Fruit fly (Drosophila melanogaster) whole organism, embryonic: ENCODE results near the gene Pink1.

Experiments
- B-H2 ChIP-seq: fragments of 200-800 bp; sonication (Bioruptor generic); optimal IDR thresholded peaks from 2 replicates; lab custom pipeline; 2018; ENCODE audit warnings: missing biosample characterization, mild to moderate bottlenecking, missing genetic modification characterization
- Bdp1 ChIP-seq: fragments of 200-800 bp; sonication (Bioruptor generic); optimal IDR thresholded peaks from 3 replicates; lab custom pipeline; 2016; ENCODE audit warnings: missing biosample characterization, missing genetic modification characterization
- CG10267 ChIP-seq: fragments of 200-800 bp; sonication (Bioruptor generic); optimal IDR thresholded peaks from 2 replicates; lab custom pipeline; 2018; ENCODE audit warnings: missing biosample characterization, mild to moderate bottlenecking, missing genetic modification characterization, moderate library complexity
- CG10321 ChIP-seq: fragments of 200-800 bp; sonication (Bioruptor generic); IDR thresholded peaks from 2 replicates; pipeline ENCODE4 v1.3.6; 2022; ENCODE audit warnings: missing biosample characterization, missing genetic modification characterization
- CG10462 ChIP-seq: fragments of 200-800 bp; sonication (Bioruptor generic); optimal IDR thresholded peaks from 2 replicates; lab custom pipeline; 2016; ENCODE audit warnings: missing biosample characterization, missing genetic modification characterization
- CG11695 ChIP-seq: fragments of 200-800 bp; sonication (Bioruptor generic); IDR thresholded peaks from 3 replicates; pipeline ENCODE4 v1.3.6; 2022; ENCODE audit warnings: missing biosample characterization, missing genetic modification characterization
- CG13287 ChIP-seq: fragments of 200-800 bp; sonication (Bioruptor generic); IDR thresholded peaks from 2 replicates; pipeline ENCODE4 v1.3.6; 2022; ENCODE audit warnings: missing biosample characterization, missing genetic modification characterization; ENCODE audit not compliant: partially characterized antibody
- CG15269 ChIP-seq: fragments of 200-800 bp; sonication (Bioruptor generic); optimal IDR thresholded peaks from 2 replicates; lab custom pipeline; 2018; ENCODE audit warnings: missing biosample characterization, mild to moderate bottlenecking, missing genetic modification characterization, moderate library complexity
- CG15514 ChIP-seq: fragments of 200-800 bp; sonication (Bioruptor generic); optimal IDR thresholded peaks from 3 replicates; lab custom pipeline; 2017; ENCODE audit warnings: missing biosample characterization, missing genetic modification characterization, mild to moderate bottlenecking, moderate library complexity, missing genetic modification reagents
- CG16815 ChIP-seq: fragments of 200-800 bp; sonication (Bioruptor generic); optimal IDR thresholded peaks from 3 replicates; lab custom pipeline; 2017; ENCODE audit warnings: missing biosample characterization, mild to moderate bottlenecking, missing genetic modification characterization
- CG16863 ChIP-seq: fragments of 200-800 bp; sonication (Bioruptor generic); optimal IDR thresholded peaks from 3 replicates; lab custom pipeline; 2016; ENCODE audit warnings: missing biosample characterization, missing genetic modification characterization
- CG17612 ChIP-seq: fragments of 200-800 bp; sonication (Bioruptor generic); IDR thresholded peaks from 2 replicates; pipeline ENCODE4 v1.3.6; 2022; ENCODE audit warnings: missing biosample characterization, missing genetic modification characterization
- CG1832 ChIP-seq: fragments of 200-800 bp; sonication (Bioruptor generic); optimal IDR thresholded peaks from 2 replicates; lab custom pipeline; 2017; ENCODE audit warnings: missing biosample characterization, mild to moderate bottlenecking, missing genetic modification characterization, inconsistent platforms
- CG2875 ChIP-seq: fragments of 200-800 bp; sonication (Bioruptor generic); optimal IDR thresholded peaks from 2 replicates; lab custom pipeline; 2017; ENCODE audit warnings: missing biosample characterization, mild to moderate bottlenecking, missing genetic modification characterization, missing genetic modification reagents
- CG30431 ChIP-seq: fragments of 200-800 bp; sonication (Bioruptor generic); optimal IDR thresholded peaks from 2 replicates; lab custom pipeline; 2017; ENCODE audit warnings: missing biosample characterization, missing genetic modification characterization
- CG3281 ChIP-seq: fragments of 200-800 bp; sonication (Bioruptor generic); optimal IDR thresholded peaks from 3 replicates; lab custom pipeline; 2017; ENCODE audit warnings: missing biosample characterization, mild to moderate bottlenecking, missing genetic modification characterization
- CG3995 ChIP-seq: fragments of 200-800 bp; sonication (Bioruptor generic); optimal IDR thresholded peaks from 3 replicates; lab custom pipeline; 2016; ENCODE audit warnings: missing biosample characterization, missing genetic modification characterization
- CG6765 ChIP-seq: fragments of 200-800 bp; sonication (Bioruptor generic); optimal IDR thresholded peaks from 3 replicates; lab custom pipeline; 2017; ENCODE audit warnings: missing biosample characterization, mild to moderate bottlenecking, missing genetic modification characterization
- CG7271 ChIP-seq: fragments of 200-800 bp; sonication (Bioruptor generic); optimal IDR thresholded peaks from 2 replicates; lab custom pipeline; 2018; ENCODE audit warnings: missing biosample characterization, mild to moderate bottlenecking, missing genetic modification characterization, moderate library complexity
- CG9609 ChIP-seq: fragments of 200-800 bp; sonication (Bioruptor generic); optimal IDR thresholded peaks from 3 replicates; lab custom pipeline; 2016; ENCODE audit warnings: missing biosample characterization, missing genetic modification characterization
- CG9727 ChIP-seq: fragments of 200-800 bp; sonication (Bioruptor generic); optimal IDR thresholded peaks from 3 replicates; lab custom pipeline; 2017; ENCODE audit warnings: missing biosample characterization, mild to moderate bottlenecking, missing genetic modification characterization
- CHES-1-like ChIP-seq: fragments of 200-800 bp; sonication (Bioruptor generic); optimal IDR thresholded peaks from 2 replicates; lab custom pipeline; 2016; ENCODE audit warnings: missing biosample characterization, missing genetic modification characterization
- Chrac-16 ChIP-seq: fragments of 200-800 bp; sonication (Bioruptor generic); optimal IDR thresholded peaks from 3 replicates; lab custom pipeline; 2016; ENCODE audit warnings: missing biosample characterization, missing genetic modification characterization
- CoRest ChIP-seq: fragments of 200-800 bp; sonication (Bioruptor generic); optimal IDR thresholded peaks from 3 replicates; lab custom pipeline; 2018; ENCODE audit warnings: missing biosample characterization, mild to moderate bottlenecking, missing genetic modification characterization, moderate library complexity
- CrebB ChIP-seq: fragments of 200-800 bp; sonication (Bioruptor generic); optimal IDR thresholded peaks from 3 replicates; lab custom pipeline; 2018; ENCODE audit warnings: missing biosample characterization, mild to moderate bottlenecking, missing genetic modification characterization
- D ChIP-seq, 2 experiments: fragments of 200-800 bp in 1 of 2; fragments of >200 bp in 1 of 2; sonication (Bioruptor generic) in 1 of 2; optimal IDR thresholded peaks; 2 replicates in 1 of 2; 3 replicates in 1 of 2; lab custom pipeline; 2017; ENCODE audit warnings: mild to moderate bottlenecking in 1 of 2, missing biosample characterization in 1 of 2, missing genetic modification characterization in 1 of 2, missing genetic modification reagents in 1 of 2
- Dp ChIP-seq: fragments of 200-800 bp; sonication (Bioruptor generic); optimal IDR thresholded peaks from 2 replicates; lab custom pipeline; 2018; ENCODE audit warnings: missing biosample characterization, mild to moderate bottlenecking, missing genetic modification characterization, moderate library complexity
- Drgx ChIP-seq: fragments of 200-800 bp; sonication (Bioruptor generic); IDR thresholded peaks from 2 replicates; pipeline ENCODE4 v1.3.6; 2022; ENCODE audit warnings: missing biosample characterization, missing genetic modification characterization
- Jarid2 ChIP-seq: fragments of 200-800 bp; sonication (Bioruptor generic); optimal IDR thresholded peaks from 3 replicates; lab custom pipeline; 2017; ENCODE audit warnings: mild to moderate bottlenecking, missing biosample characterization, missing genetic modification reagents, missing genetic modification characterization
- Med ChIP-seq: fragments of 200-800 bp; sonication (Bioruptor generic); peaks from one replicate; lab custom pipeline; 2016; ENCODE audit warnings: missing biosample characterization, missing genetic modification characterization, mild to moderate bottlenecking, inconsistent platforms, moderate library complexity
- Scr ChIP-seq: fragments of 200-800 bp; sonication (Bioruptor generic); IDR thresholded peaks from 2 replicates; pipeline ENCODE4 v1.3.6; 2022; ENCODE audit warnings: missing biosample characterization, missing genetic modification characterization; ENCODE audit not compliant: partially characterized antibody
- Six4 ChIP-seq: fragments of 200-800 bp; sonication (Bioruptor generic); optimal IDR thresholded peaks from 2 replicates; lab custom pipeline; 2016; ENCODE audit warnings: missing biosample characterization, missing genetic modification characterization
- Taf1 ChIP-seq: fragments of 200-800 bp; sonication (Bioruptor generic); IDR thresholded peaks from 2 replicates; pipeline ENCODE4 v1.3.6; 2022; ENCODE audit warnings: missing biosample characterization, missing genetic modification characterization
- Xrp1 ChIP-seq: fragments of 200-800 bp; sonication (Bioruptor generic); IDR thresholded peaks from 2 replicates; pipeline ENCODE4 v1.3.6; 2022; ENCODE audit warnings: missing biosample characterization, missing genetic modification characterization
- ase ChIP-seq: fragments of 200-800 bp; sonication (Bioruptor generic); IDR thresholded peaks from 3 replicates; pipeline ENCODE4 v1.3.6; 2022; ENCODE audit warnings: missing biosample characterization, missing genetic modification characterization
- bigmax ChIP-seq: fragments of 200-800 bp; sonication (Bioruptor generic); optimal IDR thresholded peaks from 2 replicates; lab custom pipeline; 2018; ENCODE audit warnings: missing biosample characterization, mild to moderate bottlenecking, missing genetic modification characterization
- btn ChIP-seq: fragments of 200-800 bp; sonication (Bioruptor generic); optimal IDR thresholded peaks from 2 replicates; lab custom pipeline; 2016; ENCODE audit warnings: missing biosample characterization, missing genetic modification characterization
- cad ChIP-seq: fragments of >200 bp; optimal IDR thresholded peaks from 2 replicates; lab custom pipeline; 2017; ENCODE audit warnings: missing biosample characterization, missing genetic modification characterization
- dati ChIP-seq: fragments of 200-800 bp; sonication (Bioruptor generic); IDR thresholded peaks from 2 replicates; pipeline ENCODE4 v1.3.6; 2022; ENCODE audit warnings: missing biosample characterization, missing genetic modification characterization
- jumu ChIP-seq: fragments of 200-800 bp; sonication (Bioruptor generic); optimal IDR thresholded peaks from 3 replicates; lab custom pipeline; 2016; ENCODE audit warnings: missing biosample characterization, missing genetic modification characterization
- ken ChIP-seq: fragments of 200-800 bp; sonication (Bioruptor generic); IDR thresholded peaks from 3 replicates; pipeline ENCODE4 v1.3.6; 2022; ENCODE audit warnings: missing biosample characterization, missing genetic modification characterization
- nerfin-2 ChIP-seq: fragments of 200-800 bp; sonication (Bioruptor generic); IDR thresholded peaks from 2 replicates; pipeline ENCODE4 v1.3.6; 2022; ENCODE audit warnings: missing biosample characterization, missing genetic modification characterization; ENCODE audit not compliant: partially characterized antibody
- salm ChIP-seq: fragments of 200-800 bp; sonication (Bioruptor generic); optimal IDR thresholded peaks from 2 replicates; lab custom pipeline; 2018; ENCODE audit warnings: missing biosample characterization, mild to moderate bottlenecking, missing genetic modification characterization
- slou ChIP-seq: fragments of 200-800 bp; sonication (Bioruptor generic); optimal IDR thresholded peaks from 3 replicates; lab custom pipeline; 2016; ENCODE audit warnings: missing biosample characterization, missing genetic modification characterization
- tap ChIP-seq: fragments of 200-800 bp; optimal IDR thresholded peaks from 3 replicates; lab custom pipeline; 2019; ENCODE audit warnings: missing biosample characterization, mild to moderate bottlenecking, missing genetic modification characterization, moderate library complexity
- tll ChIP-seq, 2 experiments: fragments of 200-800 bp in 1 of 2; fragments of >200 bp in 1 of 2; sonication (Bioruptor generic) in 1 of 2; optimal IDR thresholded peaks; 2 replicates each; lab custom pipeline; 2017 to 2019; ENCODE audit warnings: missing biosample characterization in 2 of 2, missing genetic modification characterization in 2 of 2, mild to moderate bottlenecking in 1 of 2, moderate library complexity in 1 of 2
- tna ChIP-seq: fragments of 200-800 bp; sonication (Bioruptor generic); IDR thresholded peaks from 2 replicates; pipeline ENCODE4 v1.3.6; 2022; ENCODE audit warnings: missing biosample characterization, missing genetic modification characterization; ENCODE audit not compliant: partially characterized antibody
- trh ChIP-seq: fragments of 200-800 bp; sonication (Bioruptor generic); optimal IDR thresholded peaks from 2 replicates; lab custom pipeline; 2016; ENCODE audit warnings: missing biosample characterization, missing genetic modification characterization
- zen2 ChIP-seq: fragments of 200-800 bp; sonication (Bioruptor generic); IDR thresholded peaks from 3 replicates; pipeline ENCODE4 v1.3.6; 2022; ENCODE audit warnings: missing biosample characterization, missing genetic modification characterization; ENCODE audit not compliant: partially characterized antibody

Gene Pink1

dm6 chrX:6656023-6656594, 27.5 kb upstream of the Pink1 start (continued):
- TF ChIP-seq Med (GFP tag; lab: Kevin White, UChicago) (peak; percentile 96), CoRest (peak; percentile 88), CG10321 (GFP tag; lab: Robert Waterston, UW) (peak; percentile 28; the same call in 1 of the 2 replicates), CG3995 (GFP tag; lab: Kevin White, UChicago) (peak; percentile 51), CrebB (tag; lab: Kevin White, UChicago) (peak; percentile 45), D (optimal IDR thresholded peaks at IDR 0.05; lab: Kevin White, UChicago) (no peak), D (GFP tag; optimal IDR thresholded peaks at IDR 0.05; lab: Kevin White, UChicago) (peak; percentile 79), CG10462 (GFP tag; lab: Kevin White, UChicago) (peak; percentile 64), CG16863 (peak; percentile 76), Jarid2 (peak; percentile 66), CG9609 (GFP tag; lab: Kevin White, UChicago) (peak; percentile 83), jumu (GFP tag; lab: Kevin White, UChicago) (peak; percentile 58), CHES-1-like (GFP tag; lab: Kevin White, UChicago) (peak; percentile 80), Six4 (GFP tag; lab: Kevin White, UChicago) (peak; percentile 64), slou (GFP tag; lab: Kevin White, UChicago) (peak; percentile 76), tll (GFP tag; optimal IDR thresholded peaks at IDR 0.05; lab: Kevin White, UChicago) (no peak), Xrp1 (GFP tag; lab: Robert Waterston, UW) (peak; percentile 80), tna (GFP tag; lab: Robert Waterston, UW) (no peak), CG9727 (GFP tag; lab: Kevin White, UChicago) (peak; percentile 91), trh (peak; percentile 49), CG15514 (GFP tag; lab: Kevin White, UChicago) (peak; percentile 71), Drgx (GFP tag; lab: Robert Waterston, UW) (peak; percentile 88), CG1832 (GFP tag; lab: Kevin White, UChicago) (no peak), salm (tag; lab: Kevin White, UChicago) (peak; percentile 33), CG10267 (tag; lab: Kevin White, UChicago) (peak; percentile 74), zen2 (no peak), Taf1 (GFP tag; lab: Robert Waterston, UW) (peak; percentile 63), CG6765 (GFP tag; lab: Kevin White, UChicago) (peak; percentile 69), cad (GFP tag; lab: Kevin White, UChicago) (no peak), CG2875 (GFP tag; lab: Kevin White, UChicago) (peak; percentile 64), bigmax (GFP tag; lab: Kevin White, UChicago) (no peak), CG13287 (GFP tag; lab: Robert Waterston, UW) (no peak), CG7271 (tag; lab: Kevin White, UChicago) (no peak), CG3281 (GFP tag; lab: Kevin White, UChicago) (peak; percentile 89), ken (GFP tag; lab: Robert Waterston, UW) (peak; percentile 57; the same call in 1 of the 3 replicates), Dp (no peak), Chrac-16 (GFP tag; lab: Kevin White, UChicago) (peak; percentile 81), CG17612 (GFP tag; lab: Robert Waterston, UW) (peak; percentile 53; the same call in 1 of the 2 replicates), B-H2 (GFP tag; lab: Kevin White, UChicago) (peak; percentile 17), nerfin-2 (GFP tag; lab: Robert Waterston, UW) (no peak), Bdp1 (GFP tag; lab: Kevin White, UChicago) (peak; percentile 67), dati (GFP tag; lab: Robert Waterston, UW) (no peak), btn (GFP tag; lab: Kevin White, UChicago) (peak; percentile 66), CG11695 (GFP tag; lab: Robert Waterston, UW) (peak; percentile 88), CG30431 (peak; percentile 76), Scr (no peak), CG15269 (tag; lab: Kevin White, UChicago) (peak; percentile 88), ase (0 out of 3 replicates have a peak, but pooled peaks have one; percentile 32), tap (tag; lab: Kevin White, UChicago) (peak; percentile 81), CG16815 (GFP tag; lab: Kevin White, UChicago) (peak; percentile 73)
